Worm (Caenorhabditis elegans): ENCODE measurements around the gene K08C7.6.
"Not testable (repeated sequence)": the region's sequence is repeated elsewhere in the genome, so short reads cannot be mapped to it uniquely, and the experiment has no call there.

The K08C7.6 gene

DNA sequence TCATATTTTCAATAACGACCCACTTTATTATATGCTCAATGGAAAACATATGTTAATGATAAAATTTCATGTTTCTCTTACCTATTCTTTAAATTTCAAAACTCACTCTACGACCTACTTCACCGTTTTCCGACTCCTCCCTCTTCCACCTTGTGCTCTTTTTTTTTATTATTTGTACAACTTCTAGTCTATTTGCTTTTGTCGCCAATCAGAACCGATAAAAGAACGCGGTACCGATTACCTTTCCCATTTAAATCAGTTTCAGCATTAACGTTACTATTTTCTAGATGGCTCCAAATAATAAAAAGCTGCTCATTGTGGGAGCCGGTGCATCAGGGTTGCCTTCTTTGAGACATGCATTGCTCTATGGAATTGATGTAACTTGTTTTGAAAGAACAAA, 23.9 kb downstream of the K08C7.6 start, which contains the start of gene fmo-1:
TSS of gene fmo-1 (plus strand) at position 98 of the 400 bp plus-strand sequence.
- TF ChIP-seq pha-4 (tag; optimal IDR thresholded peaks at IDR 0.05), result no peak
- TF ChIP-seq nhr-80 (tag; optimal IDR thresholded peaks at IDR 0.05), result peak; percentile 14

DNA sequence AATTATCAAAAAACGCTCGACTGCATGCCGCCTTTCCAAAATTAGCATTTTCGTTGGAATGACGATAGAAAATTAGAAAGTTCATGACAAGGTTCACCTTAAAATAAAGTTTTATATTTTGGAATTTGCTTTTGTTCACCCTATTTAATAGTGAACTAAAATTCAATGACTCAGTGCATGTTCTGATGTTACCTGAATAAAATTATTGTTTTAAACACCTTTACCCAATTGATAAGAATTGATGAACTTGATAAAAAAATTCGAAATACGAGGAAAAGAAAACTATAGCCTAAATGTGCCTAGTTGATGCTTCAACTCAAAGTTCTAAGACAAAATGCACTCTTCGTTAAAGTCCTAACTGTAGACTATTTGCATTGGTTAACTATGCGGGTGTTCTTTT, 24.6 kb downstream of the K08C7.6 start:
- TF ChIP-seq lin-26 (GFP tag; IDR thresholded peaks at IDR 0.05) (no peak), lsl-1 (GFP tag; optimal IDR thresholded peaks at IDR 0.05) (no peak), atf-7 (tag; optimal IDR thresholded peaks at IDR 0.05) (no peak), K11D2.4 (GFP tag; IDR thresholded peaks at IDR 0.05) (no peak), zim-3 (tag; optimal IDR thresholded peaks at IDR 0.05) (no peak), F55B11.4 (tag; optimal IDR thresholded peaks at IDR 0.05; ENCODE audit: borderline replicate concordance, insufficient read depth) (no peak), B0019.2 (GFP tag; conservative IDR thresholded peaks at IDR 0.05) (no peak), nhr-27 (tag; optimal IDR thresholded peaks at IDR 0.05) (no peak), snpc-1.1 (tag; optimal IDR thresholded peaks at IDR 0.05; ENCODE audit: insufficient read depth) (no peak), tbx-9 (tag; optimal IDR thresholded peaks at IDR 0.05; ENCODE audit: borderline replicate concordance) (no peak), ccch-3 (GFP tag; optimal IDR thresholded peaks at IDR 0.05) (no peak), rcor-1 (GFP tag; IDR thresholded peaks at IDR 0.05) (no peak), die-1 (tag; optimal IDR thresholded peaks at IDR 0.05) (no peak), nhr-90 (tag; optimal IDR thresholded peaks at IDR 0.05) (no peak), attf-6 (GFP tag; IDR thresholded peaks at IDR 0.05) (no peak), Y56A3A.18 (GFP tag; IDR thresholded peaks at IDR 0.05) (no peak), sptf-2 (GFP tag; optimal IDR thresholded peaks at IDR 0.05) (no peak), nhr-179 (tag; optimal IDR thresholded peaks at IDR 0.05) (no peak)

DNA sequence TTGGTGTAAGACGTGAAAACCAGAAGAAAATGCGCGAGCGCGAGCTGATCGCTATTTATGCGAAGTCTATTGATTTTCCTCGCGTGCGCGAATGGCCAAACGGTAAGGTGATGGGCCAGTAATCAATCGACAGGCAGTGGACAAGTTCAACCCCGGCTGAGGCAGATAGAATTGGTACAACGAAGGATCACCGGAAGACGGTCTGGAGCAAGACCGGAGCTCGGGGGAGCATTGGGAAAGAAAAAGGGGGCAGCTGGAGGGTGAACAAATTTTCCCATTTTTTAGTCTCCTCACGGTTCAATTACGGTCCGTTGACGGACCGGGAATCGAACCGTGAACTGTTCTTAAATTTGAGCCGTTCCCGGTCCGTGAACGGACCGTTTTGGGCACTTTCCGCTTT, 27.3 kb downstream of the K08C7.6 start:
- TF ChIP-seq C17E4.6 (GFP tag; IDR thresholded peaks at IDR 0.05), result 0 out of 2 replicates have a peak, but pooled peaks have one; percentile 30
- 0 out of 2 replicates have a peak, but pooled peaks have one; percentile 28 for TF ChIP-seq F37B4.10 (GFP tag; IDR thresholded peaks at IDR 0.05)
- peak; percentile 82 for TF ChIP-seq dox-1 (GFP tag; IDR thresholded peaks at IDR 0.05)
- peak; percentile 86 for TF ChIP-seq egl-44 (GFP tag; IDR thresholded peaks at IDR 0.05)
- TF ChIP-seq hmg-1.2 (GFP tag; IDR thresholded peaks at IDR 0.05), result peak; percentile 52
- peak; percentile 82 for TF ChIP-seq D2030.7 (GFP tag; IDR thresholded peaks at IDR 0.05)
- not testable (repeated sequence) for TF ChIP-seq rpc-1 (optimal IDR thresholded peaks at IDR 0.05)
- peak; percentile 36 for TF ChIP-seq rpc-1 (tag; optimal IDR thresholded peaks at IDR 0.05)
- peak; percentile 17 for TF ChIP-seq B0261.1 (tag; optimal IDR thresholded peaks at IDR 0.05)
- peak; percentile 98 for TF ChIP-seq lin-26 (GFP tag; IDR thresholded peaks at IDR 0.05)
- 0 out of 2 replicates have a peak, but pooled peaks have one; percentile 28 for TF ChIP-seq Y95B8A.8 (GFP tag; IDR thresholded peaks at IDR 0.05)
- TF ChIP-seq attf-3 (GFP tag; conservative IDR thresholded peaks at IDR 0.05), result peak; percentile 37; the same call in 1 of the 2 replicates
- peak; percentile 77 for TF ChIP-seq rcor-1 (GFP tag; IDR thresholded peaks at IDR 0.05)
- peak; percentile 64; the same call in 1 of the 2 replicates for TF ChIP-seq mcd-1 (GFP tag; IDR thresholded peaks at IDR 0.05)
- TF ChIP-seq sea-2 (GFP tag; IDR thresholded peaks at IDR 0.05), result peak; percentile 83; the same call in 1 of the 2 replicates
- 0 out of 2 replicates have a peak, but pooled peaks have one; percentile 84 for TF ChIP-seq bed-1 (GFP tag; IDR thresholded peaks at IDR 0.05)
- peak; percentile 78 for TF ChIP-seq egl-18 (GFP tag; IDR thresholded peaks at IDR 0.05)
- TF ChIP-seq nhr-120 (GFP tag; IDR thresholded peaks at IDR 0.05), result peak; percentile 85; the same call in 1 of the 2 replicates
- TF ChIP-seq ceh-100 (GFP tag; IDR thresholded peaks at IDR 0.05), result peak; percentile 41; the same call in 1 of the 2 replicates
- peak; percentile 90 for TF ChIP-seq Y56A3A.18 (GFP tag; IDR thresholded peaks at IDR 0.05)
- peak; percentile 72 for TF ChIP-seq nfyb-1 (GFP tag; IDR thresholded peaks at IDR 0.05)
- peak; percentile 92; the same call in 1 of the 2 replicates for TF ChIP-seq ceh-58 (GFP tag; IDR thresholded peaks at IDR 0.05)
- peak; percentile 82 for TF ChIP-seq F39B2.1 (GFP tag; IDR thresholded peaks at IDR 0.05)
- 0 out of 2 replicates have a peak, but pooled peaks have one; percentile 49 for TF ChIP-seq Y79H2A.3 (GFP tag; conservative IDR thresholded peaks at IDR 0.05)
- TF ChIP-seq ekl-4 (GFP tag; IDR thresholded peaks at IDR 0.05), result peak; percentile 70
- TF ChIP-seq aptf-3 (GFP tag; IDR thresholded peaks at IDR 0.05), result peak; percentile 85
- TF ChIP-seq madf-6 (GFP tag; IDR thresholded peaks at IDR 0.05), result peak; percentile 79
- TF ChIP-seq pbrm-1 (GFP tag; IDR thresholded peaks at IDR 0.05), result peak; percentile 60; the same call in 1 of the 2 replicates
- TF ChIP-seq B0019.2 (GFP tag; conservative IDR thresholded peaks at IDR 0.05), result 0 out of 2 replicates have a peak, but pooled peaks have one; percentile 30
- peak; percentile 78; the same call in 1 of the 2 replicates for TF ChIP-seq ztf-25 (GFP tag; IDR thresholded peaks at IDR 0.05)

All from whole organism, young adult.